Worm (Caenorhabditis elegans) whole organism, mixed stage, embryonic: ENCODE results near the gene srab-11.

ENCODE experiments used
- pha-4 ChIP-seq: fragments of 150-350 bp; optimal IDR thresholded peaks from 2 replicates; lab custom pipeline; 2018; ENCODE audit warnings: missing biosample characterization, missing genetic modification reagents, missing genetic modification characterization
- sem-2 ChIP-seq: fragments of 200-800 bp; sonication (Bioruptor generic); optimal IDR thresholded peaks from 2 replicates; lab custom pipeline; 2018; ENCODE audit warnings: mild to moderate bottlenecking, missing genetic modification characterization, missing compliant biosample characterization
- snpc-4 ChIP-seq: fragments of 150-350 bp; optimal IDR thresholded peaks from 2 replicates; lab custom pipeline; 2014; ENCODE audit warnings: missing biosample characterization, missing genetic modification characterization
- unc-120 ChIP-seq: sonication (generic microtip); optimal IDR thresholded peaks from 2 replicates; lab custom pipeline; 2017; ENCODE audit warnings: missing genetic modification characterization, missing compliant biosample characterization; ENCODE audit not compliant: poor library complexity, severe bottlenecking

DNA sequence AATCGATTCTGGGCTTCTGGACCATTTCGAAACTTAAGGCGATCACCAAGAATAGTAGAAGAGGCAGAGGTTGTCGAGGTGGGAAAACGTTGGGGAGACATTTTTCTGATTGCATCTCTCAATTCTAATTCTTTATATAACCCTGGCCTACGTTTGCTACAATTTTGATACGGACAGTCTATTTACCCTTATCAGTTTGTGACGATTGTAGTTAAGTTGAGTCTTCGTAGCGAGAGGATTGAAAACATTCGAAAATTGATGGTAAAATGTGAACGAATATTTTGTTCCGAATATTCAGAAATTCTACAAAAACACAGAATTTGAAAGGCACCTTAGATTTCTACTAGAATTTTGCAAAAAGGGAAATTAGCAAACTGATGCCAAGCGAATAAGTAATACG is 19.2 kb downstream of the srab-11 start, which contains the start of gene Y73C8C.10:
- TF ChIP-seq sem-2 (GFP tag; lab: Kevin White, UChicago) (no peak), unc-120 (tag; lab: Kevin White, UChicago) (no peak), snpc-4 (tag; lab: Kevin White, UChicago) (no peak), pha-4 (no peak)
